Worm (Caenorhabditis elegans): Measurements from ENCODE around the gene F54F2.9.

DNA sequence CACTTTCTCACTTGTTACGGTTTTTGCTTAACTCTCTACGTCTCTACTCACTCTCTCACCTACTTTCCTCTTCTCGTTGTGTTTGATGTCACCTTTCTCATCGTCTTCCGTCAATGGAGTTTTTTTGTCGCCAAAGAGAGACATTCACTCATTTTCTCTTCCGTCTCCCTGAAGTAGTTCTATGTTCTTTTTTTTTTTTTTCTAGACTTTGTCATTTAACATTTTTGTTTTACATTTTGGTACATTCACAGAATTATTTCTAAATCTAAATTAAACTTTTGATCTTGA, 26.3 kb downstream of the F54F2.9 start:
- TF ChIP-seq nhr-6 (tag; optimal IDR thresholded peaks at IDR 0.05) (no peak), skn-1 (tag; optimal IDR thresholded peaks at IDR 0.05) (no peak), alr-1 (tag; optimal IDR thresholded peaks at IDR 0.05) (no peak), lin-11 (tag; optimal IDR thresholded peaks at IDR 0.05) (no peak), lin-39 (tag; optimal IDR thresholded peaks at IDR 0.05) (no peak), nhr-11 (tag; optimal IDR thresholded peaks at IDR 0.05) (no peak), gmeb-1 (tag; optimal IDR thresholded peaks at IDR 0.05) (no peak), nhr-237 (tag; optimal IDR thresholded peaks at IDR 0.05) (no peak)
